Fruit fly (Drosophila melanogaster): ENCODE results near the gene Cubn2.

Gene Cubn2

DNA sequence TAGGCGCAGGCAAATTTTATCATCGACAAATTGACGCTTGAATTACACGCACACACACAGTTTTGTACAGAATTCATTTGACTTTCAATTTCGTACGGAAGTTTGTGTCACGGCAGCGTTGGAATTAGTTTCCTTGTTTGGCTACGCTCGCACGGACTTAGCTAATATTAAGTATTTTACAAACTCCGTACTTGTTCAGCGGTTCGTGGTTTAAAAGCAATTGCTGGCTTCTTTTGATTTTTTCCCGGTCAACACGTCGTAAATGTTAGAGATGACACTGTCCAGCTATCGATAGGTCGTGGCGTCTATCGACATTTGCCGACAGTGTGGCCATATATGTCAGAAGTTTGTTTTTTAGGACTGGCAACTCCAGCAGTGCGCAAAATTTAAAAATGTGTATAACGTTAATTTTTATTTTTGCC, 18.8 kb upstream of the Cubn2 start, which contains the start of gene CycA (continued):
- TF ChIP-seq CG8359 (GFP tag; optimal IDR thresholded peaks at IDR 0.05; ENCODE audit: borderline replicate concordance) (no peak), HLH4C (GFP tag; IDR thresholded peaks at IDR 0.05; ENCODE audit: partially characterized antibody) (peak; percentile 63), sisA (GFP tag; IDR thresholded peaks at IDR 0.05) (no peak), CG3281 (GFP tag; optimal IDR thresholded peaks at IDR 0.05) (no peak), CG7357 (GFP tag; IDR thresholded peaks at IDR 0.05) (no peak), lab (GFP tag; optimal IDR thresholded peaks at IDR 0.05) (no peak), so (GFP tag; IDR thresholded peaks at IDR 0.05) (no peak), Blimp-1 (GFP tag; optimal IDR thresholded peaks at IDR 0.05) (no peak), HmgZ (tag; optimal IDR thresholded peaks at IDR 0.05) (peak; percentile 40), wor (GFP tag; IDR thresholded peaks at IDR 0.05) (no peak), knrl (GFP tag; IDR thresholded peaks at IDR 0.05; ENCODE audit: partially characterized antibody) (peak; percentile 90), Xrp1 (GFP tag; IDR thresholded peaks at IDR 0.05) (no peak), ems (GFP tag; optimal IDR thresholded peaks at IDR 0.05) (no peak), PHDP (tag; optimal IDR thresholded peaks at IDR 0.05) (peak; percentile 9), GATAe (GFP tag; conservative IDR thresholded peaks at IDR 0.05) (no peak), CTCF (GFP tag; optimal IDR thresholded peaks at IDR 0.05) (peak; percentile 3), fru (optimal IDR thresholded peaks at IDR 0.05) (no peak), Deaf1 (tag; optimal IDR thresholded peaks at IDR 0.05) (peak; percentile 23), ewg (GFP tag; optimal IDR thresholded peaks at IDR 0.05) (no peak), CG9215 (GFP tag; IDR thresholded peaks at IDR 0.05) (peak; percentile 99), CG18476 (GFP tag; optimal IDR thresholded peaks at IDR 0.05) (no peak), emc (GFP tag; optimal IDR thresholded peaks at IDR 0.05) (no peak), CG33557 (GFP tag; optimal IDR thresholded peaks at IDR 0.05) (no peak), gce (GFP tag; IDR thresholded peaks at IDR 0.05) (no peak), HHEX (GFP tag; optimal IDR thresholded peaks at IDR 0.05) (no peak), Aef1 (GFP tag; IDR thresholded peaks at IDR 0.05) (no peak), CG11398 (GFP tag; optimal IDR thresholded peaks at IDR 0.05) (no peak), Lpt (GFP tag; optimal IDR thresholded peaks at IDR 0.05) (no peak), btn (GFP tag; optimal IDR thresholded peaks at IDR 0.05) (no peak), ken (GFP tag; IDR thresholded peaks at IDR 0.05) (peak; percentile 44; the same call in 1 of the 3 replicates), gcm2 (GFP tag; optimal IDR thresholded peaks at IDR 0.05) (no peak), CG3407 (GFP tag; optimal IDR thresholded peaks at IDR 0.05) (no peak), Ada2b (GFP tag; IDR thresholded peaks at IDR 0.05) (no peak), dimm (GFP tag; IDR thresholded peaks at IDR 0.05) (no peak), CG12219 (GFP tag; optimal IDR thresholded peaks at IDR 0.05) (no peak), CHES-1-like (GFP tag; optimal IDR thresholded peaks at IDR 0.05) (no peak), CG10431 (GFP tag; optimal IDR thresholded peaks at IDR 0.05) (no peak), CG8290 (GFP tag; optimal IDR thresholded peaks at IDR 0.05) (no peak), CG8290 (tag; optimal IDR thresholded peaks at IDR 0.05) (no peak), dpn (GFP tag; optimal IDR thresholded peaks at IDR 0.05) (peak in 1 of 2 experiments; percentile 0), CG18619 (GFP tag; optimal IDR thresholded peaks at IDR 0.05) (no peak), trem (tag; optimal IDR thresholded peaks at IDR 0.05) (peak; percentile 87), HLH3B (GFP tag; IDR thresholded peaks at IDR 0.05) (no peak), fu2 (GFP tag; optimal IDR thresholded peaks at IDR 0.05) (no peak), CG2116 (GFP tag; optimal IDR thresholded peaks at IDR 0.05) (peak; percentile 87), grau (tag; optimal IDR thresholded peaks at IDR 0.05) (no peak), CG15269 (tag; optimal IDR thresholded peaks at IDR 0.05) (no peak), abd-A (tag; optimal IDR thresholded peaks at IDR 0.05) (no peak), CG32767 (GFP tag; IDR thresholded peaks at IDR 0.05) (no peak), CG12299 (tag; optimal IDR thresholded peaks at IDR 0.05) (peak; percentile 32), Lhr (GFP tag; optimal IDR thresholded peaks at IDR 0.05) (peak; percentile 26), hkb (optimal IDR thresholded peaks at IDR 0.05) (peak; percentile 12), hkb (GFP tag; IDR thresholded peaks at IDR 0.05) (0 out of 2 replicates have a peak, but pooled peaks have one; percentile 13), sens (GFP tag) (peak; percentile 81)
